Fruit fly (Drosophila melanogaster): Measurements from ENCODE around the gene CG8852.

The CG8852 gene

dm6 chr2L:3507209-3508164, 17.4 kb upstream of the CG8852 start, which contains the start of gene tim (continued):
- no peak for TF ChIP-seq sna (GFP tag; IDR thresholded peaks at IDR 0.05; ENCODE audit: partially characterized antibody)
- no peak for TF ChIP-seq lilli (GFP tag; optimal IDR thresholded peaks at IDR 0.05)
- TF ChIP-seq knrl (GFP tag; IDR thresholded peaks at IDR 0.05; ENCODE audit: partially characterized antibody): no peak
- TF ChIP-seq Poxn (GFP tag; IDR thresholded peaks at IDR 0.05): no peak
- TF ChIP-seq esg (GFP tag; conservative IDR thresholded peaks at IDR 0.05): no peak
- no peak for TF ChIP-seq CG2129 (GFP tag; IDR thresholded peaks at IDR 0.05; ENCODE audit: partially characterized antibody)
- no peak for TF ChIP-seq slou (GFP tag; optimal IDR thresholded peaks at IDR 0.05)
- TF ChIP-seq wek (GFP tag; optimal IDR thresholded peaks at IDR 0.05): no peak
- TF ChIP-seq pzg (GFP tag; optimal IDR thresholded peaks at IDR 0.05): no peak
- peak; percentile 46 for TF ChIP-seq CoRest (tag; optimal IDR thresholded peaks at IDR 0.05)
- no peak for TF ChIP-seq tll (GFP tag; optimal IDR thresholded peaks at IDR 0.05)
- peak; percentile 36 for TF ChIP-seq CG10267 (tag; optimal IDR thresholded peaks at IDR 0.05)
- TF ChIP-seq usp (GFP tag; optimal IDR thresholded peaks at IDR 0.05): no peak
- no peak for TF ChIP-seq Atf-2 (GFP tag; optimal IDR thresholded peaks at IDR 0.05)
- TF ChIP-seq fd102C (GFP tag; optimal IDR thresholded peaks at IDR 0.05): no peak
- no peak for TF ChIP-seq CG3163 (GFP tag; optimal IDR thresholded peaks at IDR 0.05)
- no peak for TF ChIP-seq chn (GFP tag; optimal IDR thresholded peaks at IDR 0.05)
- TF ChIP-seq fd3F (GFP tag; optimal IDR thresholded peaks at IDR 0.05): no peak
- no peak for TF ChIP-seq CG4282 (GFP tag; optimal IDR thresholded peaks at IDR 0.05)
- TF ChIP-seq Lpt (GFP tag; optimal IDR thresholded peaks at IDR 0.05): no peak
- no peak for TF ChIP-seq CG12236 (GFP tag; optimal IDR thresholded peaks at IDR 0.05)
- TF ChIP-seq CG6683 (GFP tag; optimal IDR thresholded peaks at IDR 0.05): no peak
- no peak for TF ChIP-seq Bdp1 (GFP tag; optimal IDR thresholded peaks at IDR 0.05)
- TF ChIP-seq CG2875 (GFP tag; optimal IDR thresholded peaks at IDR 0.05): peak; percentile 5
- TF ChIP-seq CG13894 (tag; optimal IDR thresholded peaks at IDR 0.05): no peak
- TF ChIP-seq E2f2 (GFP tag; IDR thresholded peaks at IDR 0.05): no peak
- TF ChIP-seq dpn (GFP tag; optimal IDR thresholded peaks at IDR 0.05): peak in 1 of 2 experiments; percentile 31
- no peak for TF ChIP-seq ttk (GFP tag; IDR thresholded peaks at IDR 0.05)
- TF ChIP-seq onecut (GFP tag; IDR thresholded peaks at IDR 0.05): no peak
- no peak for TF ChIP-seq hth (optimal IDR thresholded peaks at IDR 0.05)
- TF ChIP-seq zen (tag; optimal IDR thresholded peaks at IDR 0.05): no peak
- TF ChIP-seq CG1529 (GFP tag; optimal IDR thresholded peaks at IDR 0.05): no peak
- TF ChIP-seq CG14965 (GFP tag; optimal IDR thresholded peaks at IDR 0.05; ENCODE audit: borderline replicate concordance): no peak
- 0 out of 2 replicates have a peak, but pooled peaks have one; percentile 16 for TF ChIP-seq NFAT (GFP tag; IDR thresholded peaks at IDR 0.05)
- TF ChIP-seq Hr51 (GFP tag; optimal IDR thresholded peaks at IDR 0.05): no peak
- TF ChIP-seq GATAe (GFP tag; conservative IDR thresholded peaks at IDR 0.05): no peak
- no peak for TF ChIP-seq wdn (GFP tag; IDR thresholded peaks at IDR 0.05)
- TF ChIP-seq BEAF-32 (GFP tag; optimal IDR thresholded peaks at IDR 0.05): no peak
- no peak for TF ChIP-seq Scr (GFP tag; IDR thresholded peaks at IDR 0.05; ENCODE audit: partially characterized antibody)
- TF ChIP-seq mirr (GFP tag; optimal IDR thresholded peaks at IDR 0.05): no peak
- no peak for TF ChIP-seq Fer3 (tag; optimal IDR thresholded peaks at IDR 0.05)
- no peak for TF ChIP-seq CG15011 (GFP tag; optimal IDR thresholded peaks at IDR 0.05)
- TF ChIP-seq CG10462 (GFP tag; optimal IDR thresholded peaks at IDR 0.05): no peak
- TF ChIP-seq vnd (GFP tag; IDR thresholded peaks at IDR 0.05; ENCODE audit: partially characterized antibody): no peak
- no peak for TF ChIP-seq CG6175 (GFP tag; IDR thresholded peaks at IDR 0.05)
- TF ChIP-seq Atf3 (GFP tag; optimal IDR thresholded peaks at IDR 0.05): no peak
- no peak for TF ChIP-seq ftz-f1 (GFP tag; optimal IDR thresholded peaks at IDR 0.05)
- TF ChIP-seq crol (GFP tag; IDR thresholded peaks at IDR 0.05): 0 out of 2 replicates have a peak, but pooled peaks have one; percentile 32

Data from whole organism, embryonic.